Fruit fly (Drosophila melanogaster): ENCODE measurements around the gene Vm34Ca.

- TF ChIP-seq CG9139 (GFP tag; optimal IDR thresholded peaks at IDR 0.05) (no peak), lz (GFP tag; optimal IDR thresholded peaks at IDR 0.05) (peak; percentile 99), Met (GFP tag; optimal IDR thresholded peaks at IDR 0.05) (peak; percentile 97), CG1621 (tag; optimal IDR thresholded peaks at IDR 0.05) (peak; percentile 83), CG16779 (tag; optimal IDR thresholded peaks at IDR 0.05) (peak; percentile 87), Smox (GFP tag; optimal IDR thresholded peaks at IDR 0.05) (peak; percentile 97), CG15336 (GFP tag; IDR thresholded peaks at IDR 0.05) (peak; percentile 90), CG6792 (GFP tag; optimal IDR thresholded peaks at IDR 0.05) (peak; percentile 95), Lpt (GFP tag; optimal IDR thresholded peaks at IDR 0.05) (peak; percentile 95), CG6854 (GFP tag; optimal IDR thresholded peaks at IDR 0.05) (peak; percentile 82), Blimp-1 (GFP tag; optimal IDR thresholded peaks at IDR 0.05) (peak; percentile 86), CG34406 (GFP tag; optimal IDR thresholded peaks at IDR 0.05) (peak; percentile 96), cyc (GFP tag; optimal IDR thresholded peaks at IDR 0.05) (peak; percentile 99), CG10669 (GFP tag; optimal IDR thresholded peaks at IDR 0.05) (peak; percentile 96)
Measured at dm6 chr2L:13373435-13374242, 37.8 kb downstream of the Vm34Ca start, which contains the start of the genes Bdp1 and CG6565.
